Worm (Caenorhabditis elegans): ENCODE measurements around the gene cdc-42.

ce11 chrII:7620413-7620812 is 4.2 kb downstream of the cdc-42 start, which contains the start of gene R07G3.8:
- TF ChIP-seq ceh-82 (tag; optimal IDR thresholded peaks at IDR 0.05): no peak
- TF ChIP-seq pha-4 (tag; optimal IDR thresholded peaks at IDR 0.05): no peak
- no peak for TF ChIP-seq nhr-77 (tag; optimal IDR thresholded peaks at IDR 0.05)
- TF ChIP-seq egl-27 (tag; optimal IDR thresholded peaks at IDR 0.05): no peak
- TF ChIP-seq unc-39 (tag; optimal IDR thresholded peaks at IDR 0.05): no peak
- no peak for TF ChIP-seq nhr-28 (tag; optimal IDR thresholded peaks at IDR 0.05)
- no peak for TF ChIP-seq nhr-12 (tag; optimal IDR thresholded peaks at IDR 0.05)
- no peak for TF ChIP-seq R02D3.7 (tag; optimal IDR thresholded peaks at IDR 0.05)
- TF ChIP-seq skn-1 (tag; optimal IDR thresholded peaks at IDR 0.05): no peak
- TF ChIP-seq ztf-11 (tag; optimal IDR thresholded peaks at IDR 0.05): no peak

Data from whole organism, L3 larva.